Fruit fly (Drosophila melanogaster) whole organism, embryonic: ENCODE measurements around the gene RpL34b.

Experiments
- Ada2b ChIP-seq: fragments of 200-800 bp; sonication (Bioruptor generic); IDR thresholded peaks from 2 replicates; pipeline ENCODE4 v1.3.6; 2022; ENCODE audit warnings: missing biosample characterization, missing genetic modification characterization
- B-H1 ChIP-seq: fragments of 200-800 bp; sonication (Bioruptor generic); IDR thresholded peaks from 3 replicates; pipeline ENCODE4 v1.3.6; 2022; ENCODE audit warnings: missing biosample characterization, missing genetic modification characterization
- CG10147 ChIP-seq: fragments of 200-800 bp; sonication (Bioruptor generic); optimal IDR thresholded peaks from 2 replicates; lab custom pipeline; 2019; ENCODE audit warnings: missing biosample characterization, mild to moderate bottlenecking, missing genetic modification characterization, moderate library complexity
- CG11560 ChIP-seq: fragments of 200-800 bp; sonication (Bioruptor generic); IDR thresholded peaks from 3 replicates; pipeline ENCODE4 v1.3.6; 2022; ENCODE audit warnings: missing biosample characterization, missing genetic modification characterization
- CG13123 ChIP-seq: fragments of 200-800 bp; sonication (Bioruptor generic); optimal IDR thresholded peaks from 2 replicates; lab custom pipeline; 2016; ENCODE audit warnings: missing biosample characterization, missing genetic modification characterization
- CG14860 ChIP-seq: fragments of 200-800 bp; sonication (Bioruptor generic); IDR thresholded peaks from 3 replicates; pipeline ENCODE4 v1.3.6; 2022; ENCODE audit warnings: missing biosample characterization, missing genetic modification characterization; ENCODE audit not compliant: partially characterized antibody
- CG1603 ChIP-seq: fragments of 200-800 bp; sonication (Bioruptor generic); optimal IDR thresholded peaks from 2 replicates; lab custom pipeline; 2019; ENCODE audit warnings: missing biosample characterization, mild to moderate bottlenecking, missing genetic modification characterization, moderate library complexity
- CG17359 ChIP-seq: fragments of 200-800 bp; sonication (Bioruptor generic); optimal IDR thresholded peaks from 3 replicates; lab custom pipeline; 2018; ENCODE audit warnings: missing biosample characterization, mild to moderate bottlenecking, missing genetic modification characterization, moderate library complexity
- CG18764 ChIP-seq: fragments of 200-800 bp; sonication (Bioruptor generic); optimal IDR thresholded peaks from 3 replicates; lab custom pipeline; 2016; ENCODE audit warnings: missing biosample characterization, missing genetic modification characterization
- CG2199 ChIP-seq: fragments of 200-800 bp; sonication (Bioruptor generic); IDR thresholded peaks from 3 replicates; pipeline ENCODE4 v1.3.6; 2022; ENCODE audit warnings: missing biosample characterization, missing genetic modification characterization
- CG2889 ChIP-seq: fragments of 200-800 bp; sonication (Bioruptor generic); IDR thresholded peaks from 3 replicates; pipeline ENCODE4 v1.3.6; 2022; ENCODE audit warnings: missing biosample characterization, missing genetic modification characterization
- CG30431 ChIP-seq: fragments of 200-800 bp; sonication (Bioruptor generic); optimal IDR thresholded peaks from 2 replicates; lab custom pipeline; 2017; ENCODE audit warnings: missing biosample characterization, missing genetic modification characterization
- CG31365 ChIP-seq: fragments of 200-800 bp; sonication (Bioruptor generic); optimal IDR thresholded peaks from 2 replicates; lab custom pipeline; 2018; ENCODE audit warnings: missing biosample characterization, mild to moderate bottlenecking, missing genetic modification characterization
- CG32772 ChIP-seq: fragments of 200-800 bp; sonication (Bioruptor generic); IDR thresholded peaks from 2 replicates; pipeline ENCODE4 v1.3.6; 2022; ENCODE audit warnings: missing biosample characterization, missing genetic modification characterization
- CG34376 ChIP-seq: fragments of 200-800 bp; sonication (Bioruptor generic); optimal IDR thresholded peaks from 2 replicates; lab custom pipeline; 2018; ENCODE audit warnings: missing biosample characterization, mild to moderate bottlenecking, missing genetic modification characterization
- CG3838 ChIP-seq: fragments of 200-800 bp; sonication (Bioruptor generic); optimal IDR thresholded peaks from 3 replicates; lab custom pipeline; 2016; ENCODE audit warnings: missing biosample characterization, missing genetic modification characterization
- CG3847 ChIP-seq: fragments of 200-800 bp; sonication (Bioruptor generic); IDR thresholded peaks from 2 replicates; pipeline ENCODE4 v1.3.6; 2022; ENCODE audit warnings: missing biosample characterization, missing genetic modification characterization
- CG4820 ChIP-seq: fragments of 200-800 bp; sonication (Bioruptor generic); optimal IDR thresholded peaks from 3 replicates; lab custom pipeline; 2016; ENCODE audit warnings: missing biosample characterization, missing genetic modification characterization
- CG6791 ChIP-seq: fragments of 200-800 bp; sonication (Bioruptor generic); IDR thresholded peaks from 3 replicates; pipeline ENCODE4 v1.3.6; 2022; ENCODE audit warnings: missing biosample characterization, missing genetic modification characterization; ENCODE audit not compliant: partially characterized antibody
- CG9932 ChIP-seq: fragments of 200-800 bp; sonication (Bioruptor generic); IDR thresholded peaks from 2 replicates; pipeline ENCODE4 v1.3.6; 2022; ENCODE audit warnings: missing biosample characterization, missing genetic modification characterization
- Dll ChIP-seq: fragments of 200-800 bp; sonication (Bioruptor generic); IDR thresholded peaks from 4 replicates; pipeline ENCODE4 v1.3.6; 2022; ENCODE audit warnings: missing biosample characterization, missing genetic modification characterization; ENCODE audit not compliant: partially characterized antibody
- Hr3 ChIP-seq: fragments of 200-800 bp; sonication (Bioruptor generic); optimal IDR thresholded peaks from 3 replicates; lab custom pipeline; 2016; ENCODE audit warnings: missing biosample characterization, missing genetic modification characterization
- Lhr ChIP-seq: fragments of 200-800 bp; sonication (Bioruptor generic); optimal IDR thresholded peaks from 3 replicates; lab custom pipeline; 2017; ENCODE audit warnings: mild to moderate bottlenecking, missing biosample characterization, missing genetic modification reagents, missing genetic modification characterization
- MTF-1 ChIP-seq: fragments of 200-800 bp; sonication (Bioruptor generic); optimal IDR thresholded peaks from 2 replicates; lab custom pipeline; 2018; ENCODE audit warnings: missing biosample characterization, mild to moderate bottlenecking, missing genetic modification characterization, borderline replicate concordance
- Meics ChIP-seq: fragments of 200-800 bp; sonication (Bioruptor generic); optimal IDR thresholded peaks from 2 replicates; lab custom pipeline; 2017; ENCODE audit warnings: missing biosample characterization, mild to moderate bottlenecking, missing genetic modification characterization
- NC2β ChIP-seq: fragments of 200-800 bp; sonication (Bioruptor generic); optimal IDR thresholded peaks from 2 replicates; lab custom pipeline; 2016; ENCODE audit warnings: missing biosample characterization, missing genetic modification characterization
- Pdp1 ChIP-seq, 2 experiments: fragments of 200-800 bp; sonication (Bioruptor generic); optimal IDR thresholded peaks; 3 replicates each; lab custom pipeline; 2016; ENCODE audit warnings: missing biosample characterization in 2 of 2, missing genetic modification characterization in 2 of 2, mild to moderate bottlenecking in 1 of 2, moderate library complexity in 1 of 2
- Sox102F ChIP-seq: fragments of 200-800 bp; sonication (Bioruptor generic); optimal IDR thresholded peaks from 2 replicates; lab custom pipeline; 2018; ENCODE audit warnings: missing biosample characterization, mild to moderate bottlenecking, missing genetic modification characterization, moderate library complexity
- Ssrp ChIP-seq: fragments of 200-800 bp; sonication (Bioruptor generic); optimal IDR thresholded peaks from 2 replicates; lab custom pipeline; 2018; ENCODE audit warnings: missing biosample characterization, mild to moderate bottlenecking, missing genetic modification characterization, moderate library complexity
- Xrp1 ChIP-seq: fragments of 200-800 bp; sonication (Bioruptor generic); IDR thresholded peaks from 2 replicates; pipeline ENCODE4 v1.3.6; 2022; ENCODE audit warnings: missing biosample characterization, missing genetic modification characterization
- ara ChIP-seq: fragments of 200-800 bp; sonication (Bioruptor generic); IDR thresholded peaks from 2 replicates; pipeline ENCODE4 v1.3.6; 2022; ENCODE audit warnings: missing biosample characterization, missing genetic modification characterization
- az2 ChIP-seq: fragments of 200-800 bp; sonication (Bioruptor generic); optimal IDR thresholded peaks from 3 replicates; lab custom pipeline; 2016; ENCODE audit warnings: missing biosample characterization, missing genetic modification characterization
- bigmax ChIP-seq: fragments of 200-800 bp; sonication (Bioruptor generic); optimal IDR thresholded peaks from 2 replicates; lab custom pipeline; 2018; ENCODE audit warnings: missing biosample characterization, mild to moderate bottlenecking, missing genetic modification characterization
- cad ChIP-seq: fragments of >200 bp; optimal IDR thresholded peaks from 2 replicates; lab custom pipeline; 2017; ENCODE audit warnings: missing biosample characterization, missing genetic modification characterization
- chn ChIP-seq: fragments of 200-800 bp; sonication (Bioruptor generic); optimal IDR thresholded peaks from 2 replicates; lab custom pipeline; 2016; ENCODE audit warnings: missing biosample characterization, missing genetic modification characterization
- cwo ChIP-seq: fragments of 200-800 bp; sonication (Bioruptor generic); optimal IDR thresholded peaks from 3 replicates; lab custom pipeline; 2017; ENCODE audit warnings: missing biosample characterization, missing genetic modification characterization, mild to moderate bottlenecking, moderate library complexity, missing genetic modification reagents
- danr ChIP-seq: fragments of 200-800 bp; sonication (Bioruptor generic); IDR thresholded peaks from 2 replicates; pipeline ENCODE4 v1.3.6; 2022; ENCODE audit warnings: missing biosample characterization, missing genetic modification characterization
- esg ChIP-seq: fragments of 200-800 bp; sonication (Bioruptor generic); conservative IDR thresholded peaks from 2 replicates; pipeline ENCODE4 v1.3.6; 2022; ENCODE audit warnings: missing biosample characterization, missing genetic modification characterization
- gcm ChIP-seq: fragments of 200-800 bp; sonication (Bioruptor generic); optimal IDR thresholded peaks from 2 replicates; lab custom pipeline; 2019; ENCODE audit warnings: missing biosample characterization, mild to moderate bottlenecking, missing genetic modification characterization, moderate library complexity
- nau ChIP-seq: fragments of 200-800 bp; sonication (Bioruptor generic); optimal IDR thresholded peaks from 3 replicates; lab custom pipeline; 2017; ENCODE audit warnings: missing biosample characterization, mild to moderate bottlenecking, missing genetic modification characterization, missing genetic modification reagents
- nerfin-2 ChIP-seq: fragments of 200-800 bp; sonication (Bioruptor generic); IDR thresholded peaks from 2 replicates; pipeline ENCODE4 v1.3.6; 2022; ENCODE audit warnings: missing biosample characterization, missing genetic modification characterization; ENCODE audit not compliant: partially characterized antibody
- nom ChIP-seq: fragments of 200-800 bp; sonication (Bioruptor generic); optimal IDR thresholded peaks from 2 replicates; lab custom pipeline; 2017; ENCODE audit warnings: missing biosample characterization, missing genetic modification characterization, mild to moderate bottlenecking, moderate library complexity, missing genetic modification reagents
- odd ChIP-seq: fragments of 200-800 bp; sonication (Bioruptor generic); optimal IDR thresholded peaks from 2 replicates; lab custom pipeline; 2017; ENCODE audit warnings: missing biosample characterization, mild to moderate bottlenecking, missing genetic modification characterization
- otp ChIP-seq: fragments of 200-800 bp; sonication (Bioruptor generic); IDR thresholded peaks from 3 replicates; pipeline ENCODE4, ENCODE4 v1.3.6; 2022; ENCODE audit warnings: missing biosample characterization, missing genetic modification characterization
- pb ChIP-seq: fragments of 200-800 bp; sonication (Bioruptor generic); optimal IDR thresholded peaks from 3 replicates; lab custom pipeline; 2016; ENCODE audit warnings: missing biosample characterization, missing genetic modification characterization
- phol ChIP-seq: fragments of 200-800 bp; sonication (Bioruptor generic); optimal IDR thresholded peaks from 3 replicates; lab custom pipeline; 2018; ENCODE audit warnings: missing biosample characterization, mild to moderate bottlenecking, missing genetic modification characterization, moderate library complexity
- pita ChIP-seq: fragments of 200-800 bp; sonication (Bioruptor generic); optimal IDR thresholded peaks from 2 replicates; lab custom pipeline; 2017; ENCODE audit warnings: missing biosample characterization, mild to moderate bottlenecking, missing genetic modification characterization
- scrt ChIP-seq: fragments of 200-800 bp; sonication (Bioruptor generic); optimal IDR thresholded peaks from 2 replicates; lab custom pipeline; 2018; ENCODE audit warnings: missing biosample characterization, mild to moderate bottlenecking, missing genetic modification characterization, moderate library complexity
- sisA ChIP-seq: fragments of 200-800 bp; sonication (Bioruptor generic); IDR thresholded peaks from 2 replicates; pipeline ENCODE4 v1.3.6; 2022; ENCODE audit warnings: missing biosample characterization, missing genetic modification characterization

Gene RpL34b

dm6 chr3R:9394385-9395042 is 6.5 kb downstream of the RpL34b start, which contains the start of gene FER (continued):
- TF ChIP-seq Pdp1 (GFP tag; optimal IDR thresholded peaks at IDR 0.05; lab: Kevin White, UChicago) = peak in 1 of 2 experiments; percentile 24
- no peak for TF ChIP-seq CG14860 (GFP tag; lab: Robert Waterston, UW)
- TF ChIP-seq NC2β = no peak
- peak; percentile 14 for TF ChIP-seq CG31365 (tag; lab: Kevin White, UChicago)
- no peak for TF ChIP-seq Ada2b (GFP tag; lab: Robert Waterston, UW)
- no peak for TF ChIP-seq Hr3 (GFP tag; lab: Kevin White, UChicago)
- TF ChIP-seq CG2889 = no peak
- TF ChIP-seq CG32772 = no peak
- no peak for TF ChIP-seq Lhr (GFP tag; lab: Kevin White, UChicago)
- TF ChIP-seq B-H1 (GFP tag; lab: Robert Waterston, UW) = no peak
- no peak for TF ChIP-seq Dll (GFP tag; lab: Robert Waterston, UW)
- TF ChIP-seq az2 (GFP tag; lab: Kevin White, UChicago) = no peak
- peak; percentile 76 for TF ChIP-seq CG34376 (GFP tag; lab: Kevin White, UChicago)
- TF ChIP-seq pita (GFP tag; lab: Kevin White, UChicago) = no peak
- TF ChIP-seq cwo (GFP tag; lab: Kevin White, UChicago) = peak; percentile 9
- TF ChIP-seq CG1603 = no peak
- no peak; the same call in 1 of the 2 replicates for TF ChIP-seq nerfin-2
- no peak for TF ChIP-seq CG18764
- peak; percentile 13 for TF ChIP-seq nau (GFP tag; lab: Kevin White, UChicago)
- TF ChIP-seq sisA (GFP tag; lab: Robert Waterston, UW) = no peak
- TF ChIP-seq CG13123 (GFP tag; lab: Kevin White, UChicago) = no peak
- TF ChIP-seq gcm (GFP tag; lab: Kevin White, UChicago) = peak; percentile 30
- TF ChIP-seq CG30431 (GFP tag; lab: Kevin White, UChicago) = no peak
- TF ChIP-seq Xrp1 (GFP tag; lab: Robert Waterston, UW) = peak; percentile 33; the same call in 1 of the 2 replicates
- TF ChIP-seq danr (GFP tag; lab: Robert Waterston, UW) = no peak
- no peak for TF ChIP-seq cad
- TF ChIP-seq esg (GFP tag; lab: Robert Waterston, UW) = no peak
- peak; percentile 57; the same call in 2 of the 3 replicates for TF ChIP-seq otp (GFP tag; lab: Robert Waterston, UW)
- TF ChIP-seq CG17359 = peak; percentile 32
- no peak for TF ChIP-seq Ssrp (tag; lab: Kevin White, UChicago)
- TF ChIP-seq scrt (GFP tag; lab: Kevin White, UChicago) = peak; percentile 57
- peak; percentile 36 for TF ChIP-seq pb (GFP tag; lab: Kevin White, UChicago)
- TF ChIP-seq nom = peak; percentile 79
- TF ChIP-seq CG11560 (tag; lab: Robert Waterston, UW) = no peak
- no peak for TF ChIP-seq ara
- no peak for TF ChIP-seq CG3838 (GFP tag; lab: Kevin White, UChicago)
- peak; percentile 53; the same call in 2 of the 3 replicates for TF ChIP-seq CG6791
- TF ChIP-seq Sox102F (GFP tag; lab: Kevin White, UChicago) = no peak
- TF ChIP-seq CG2199 (GFP tag; lab: Robert Waterston, UW) = no peak
- TF ChIP-seq phol (tag; lab: Kevin White, UChicago) = no peak
- TF ChIP-seq MTF-1 (GFP tag; lab: Kevin White, UChicago) = peak; percentile 70
- no peak for TF ChIP-seq CG3847 (GFP tag; lab: Robert Waterston, UW)
- TF ChIP-seq CG4820 (GFP tag; lab: Kevin White, UChicago) = no peak
- TF ChIP-seq Meics (GFP tag; lab: Kevin White, UChicago) = peak; percentile 37
- no peak for TF ChIP-seq odd (GFP tag; lab: Kevin White, UChicago)
- no peak for TF ChIP-seq CG10147
- TF ChIP-seq bigmax (GFP tag; lab: Kevin White, UChicago) = no peak
- TF ChIP-seq CG9932 (GFP tag; lab: Robert Waterston, UW) = peak; percentile 32; the same call in 1 of the 2 replicates
- no peak for TF ChIP-seq chn (GFP tag; lab: Kevin White, UChicago)
